Fruit fly (Drosophila melanogaster): ENCODE data around the gene rtp.

The rtp gene

DNA sequence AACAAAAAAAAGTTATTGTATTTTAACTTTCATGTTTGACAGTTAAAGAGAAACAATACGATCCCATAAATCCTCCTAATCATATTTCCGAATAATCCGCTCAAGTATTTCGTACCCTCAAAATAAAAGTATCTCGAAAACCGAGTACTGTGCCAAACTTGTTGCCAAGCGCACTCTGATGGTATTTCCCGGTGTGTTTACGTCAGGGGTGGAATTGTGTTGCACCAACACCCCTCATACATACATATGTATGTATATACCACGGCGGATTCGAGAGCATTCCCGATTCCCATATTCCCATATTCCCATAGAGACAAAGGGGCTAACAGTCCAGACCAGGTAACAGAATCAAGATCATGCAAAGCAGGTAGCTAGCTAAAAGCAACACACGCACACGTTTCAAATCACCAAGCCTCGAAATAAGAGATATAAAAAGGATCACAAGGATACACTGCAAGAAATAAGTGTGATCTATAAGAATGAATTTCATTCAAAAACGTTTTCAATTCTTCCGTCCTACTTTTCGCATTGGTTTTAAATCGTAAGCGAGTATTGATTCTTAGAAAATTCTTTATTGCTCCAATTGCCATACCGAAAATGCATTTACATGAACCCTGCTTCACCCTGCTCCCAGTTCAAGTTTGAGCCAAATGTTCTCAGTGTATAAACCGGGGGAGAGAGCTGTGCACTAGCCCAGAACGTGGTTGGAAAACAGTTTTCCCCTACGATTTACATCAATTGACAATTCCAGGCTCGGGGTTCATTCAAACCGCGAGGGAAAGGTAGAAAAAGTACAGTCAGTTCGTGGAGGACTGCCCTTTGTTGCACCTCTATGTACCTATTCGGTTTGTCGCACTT lies 25.0 kb downstream of the rtp start (continued):
- TF ChIP-seq CG1529 (GFP tag; optimal IDR thresholded peaks at IDR 0.05) (peak; percentile 70), bbx (GFP tag; IDR thresholded peaks at IDR 0.05; ENCODE audit: partially characterized antibody) (no peak), Dad (GFP tag; optimal IDR thresholded peaks at IDR 0.05) (peak; percentile 43), odd (GFP tag; optimal IDR thresholded peaks at IDR 0.05) (peak; percentile 12), CG3281 (GFP tag; optimal IDR thresholded peaks at IDR 0.05) (no peak), rib (GFP tag; IDR thresholded peaks at IDR 0.05) (no peak), Neu2 (GFP tag; optimal IDR thresholded peaks at IDR 0.05; ENCODE audit: borderline replicate concordance) (peak; percentile 90), nom (GFP tag; optimal IDR thresholded peaks at IDR 0.05) (peak; percentile 16), CG8478 (optimal IDR thresholded peaks at IDR 0.05) (no peak), CG33557 (GFP tag; optimal IDR thresholded peaks at IDR 0.05) (peak; percentile 95), Atf6 (GFP tag; IDR thresholded peaks at IDR 0.05) (no peak), ewg (GFP tag; optimal IDR thresholded peaks at IDR 0.05) (peak; percentile 47), CHES-1-like (GFP tag; optimal IDR thresholded peaks at IDR 0.05) (peak; percentile 69), CG7963 (GFP tag; IDR thresholded peaks at IDR 0.05; ENCODE audit: partially characterized antibody) (no peak), pfk (GFP tag; optimal IDR thresholded peaks at IDR 0.05) (no peak), pnt (GFP tag; optimal IDR thresholded peaks at IDR 0.05) (peak; percentile 89), CG11504 (tag; optimal IDR thresholded peaks at IDR 0.05) (peak; percentile 73), dimm (GFP tag; IDR thresholded peaks at IDR 0.05) (no peak), da (GFP tag; optimal IDR thresholded peaks at IDR 0.05) (peak; percentile 34), Side (GFP tag; optimal IDR thresholded peaks at IDR 0.05) (peak; percentile 79), gcm2 (GFP tag; optimal IDR thresholded peaks at IDR 0.05) (peak; percentile 24), chinmo (GFP tag; IDR thresholded peaks at IDR 0.05; ENCODE audit: partially characterized antibody) (no peak), CG13424 (tag; optimal IDR thresholded peaks at IDR 0.05) (peak; percentile 69), CG15601 (tag; optimal IDR thresholded peaks at IDR 0.05) (peak; percentile 65)

DNA sequence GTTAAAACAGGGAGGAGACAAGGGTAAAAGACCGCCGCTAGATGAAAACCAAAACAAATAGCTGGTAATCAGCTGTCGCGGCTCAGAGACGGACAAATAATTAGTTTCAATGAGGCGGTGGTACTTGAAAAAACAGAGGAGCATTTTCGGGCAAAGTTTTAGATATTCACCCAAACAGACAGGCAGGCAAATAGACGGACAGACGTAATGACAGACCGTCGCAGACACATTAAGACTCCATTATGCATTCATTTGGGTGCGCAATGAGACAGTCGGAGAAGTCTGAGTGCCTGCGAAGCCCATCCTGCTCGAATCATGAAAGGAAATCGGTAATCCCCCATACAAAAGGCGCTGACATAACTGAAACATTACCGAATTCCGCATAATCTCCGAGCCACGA lies 25.7 kb downstream of the rtp start:
- peak; percentile 99 for TF ChIP-seq zen (tag; optimal IDR thresholded peaks at IDR 0.05)
- no peak for TF ChIP-seq CG13424 (tag; optimal IDR thresholded peaks at IDR 0.05)
- no peak for TF ChIP-seq ac (GFP tag; optimal IDR thresholded peaks at IDR 0.05)
- no peak for TF ChIP-seq maf-S (GFP tag; optimal IDR thresholded peaks at IDR 0.05)
- 0 out of 2 replicates have a peak, but pooled peaks have one; percentile 13 for TF ChIP-seq Scr (GFP tag; IDR thresholded peaks at IDR 0.05; ENCODE audit: partially characterized antibody)
- TF ChIP-seq ind (GFP tag; optimal IDR thresholded peaks at IDR 0.05): no peak
- TF ChIP-seq CG1233 (GFP tag; optimal IDR thresholded peaks at IDR 0.05): no peak

DNA sequence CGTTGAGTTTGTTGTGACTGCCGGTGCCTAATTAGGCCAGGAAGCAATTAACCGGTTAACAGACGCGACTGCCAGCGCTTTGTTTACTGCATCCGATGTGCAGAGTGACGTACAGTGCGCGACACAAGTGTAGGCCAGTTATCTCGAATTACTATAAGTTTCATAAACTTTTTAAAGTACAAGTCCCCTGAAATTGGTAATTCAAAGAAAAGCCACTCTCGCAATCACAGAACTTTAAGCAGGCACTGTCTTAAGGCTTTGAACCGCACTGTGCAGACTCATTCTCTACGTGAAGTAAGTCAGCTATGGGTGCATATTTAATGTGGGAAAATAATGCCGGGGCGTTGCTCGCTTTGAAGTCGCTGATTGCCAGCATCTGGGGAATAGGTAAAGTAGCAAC lies 27.6 kb downstream of the rtp start:
- TF ChIP-seq Nf-YB (GFP tag; optimal IDR thresholded peaks at IDR 0.05) (no peak), nmo (GFP tag; optimal IDR thresholded peaks at IDR 0.05) (peak; percentile 40), H15 (GFP tag; IDR thresholded peaks at IDR 0.05) (peak; percentile 65; the same call in 2 of the 3 replicates), CG1647 (GFP tag; optimal IDR thresholded peaks at IDR 0.05) (peak; percentile 27), wdn (GFP tag; IDR thresholded peaks at IDR 0.05) (no peak), CG14965 (GFP tag; optimal IDR thresholded peaks at IDR 0.05; ENCODE audit: borderline replicate concordance) (no peak), CG6813 (GFP tag; optimal IDR thresholded peaks at IDR 0.05) (no peak), p53 (GFP tag; optimal IDR thresholded peaks at IDR 0.05) (no peak), CG17328 (GFP tag; IDR thresholded peaks at IDR 0.05) (peak; percentile 62), CG7271 (tag; optimal IDR thresholded peaks at IDR 0.05) (no peak), CG12942 (GFP tag; optimal IDR thresholded peaks at IDR 0.05) (no peak), Poxn (GFP tag; IDR thresholded peaks at IDR 0.05) (no peak), sob (GFP tag; IDR thresholded peaks at IDR 0.05) (no peak), rib (GFP tag; IDR thresholded peaks at IDR 0.05) (no peak), CG2202 (tag; optimal IDR thresholded peaks at IDR 0.05) (no peak), Sox102F (GFP tag; optimal IDR thresholded peaks at IDR 0.05) (peak; percentile 74), Hey (tag; optimal IDR thresholded peaks at IDR 0.05) (no peak), sna (GFP tag; IDR thresholded peaks at IDR 0.05; ENCODE audit: partially characterized antibody) (no peak), CG4424 (GFP tag; optimal IDR thresholded peaks at IDR 0.05) (peak; percentile 1)
